Fruit fly (Drosophila melanogaster) whole organism, wandering third instar larva: Measurements from ENCODE around the gene Lsp1gamma.
A peak's percentile ranks its signal among the peaks of the same experiment; 100 is the strongest.

Source experiments
- CG32264 ChIP-seq: fragments of 200-800 bp; sonication (Bioruptor generic); optimal IDR thresholded peaks from 2 replicates; lab custom pipeline; 2016; ENCODE audit warnings: missing biosample characterization, missing genetic modification characterization
- CG9705 ChIP-seq: fragments of 200-800 bp; sonication (Bioruptor generic); optimal IDR thresholded peaks from 2 replicates; lab custom pipeline; 2018; ENCODE audit warnings: missing biosample characterization, mild to moderate bottlenecking, missing genetic modification characterization
- CrebA ChIP-seq: fragments of 200-800 bp; sonication (Bioruptor generic); optimal IDR thresholded peaks from 2 replicates; lab custom pipeline; 2016; ENCODE audit warnings: missing biosample characterization, mild to moderate bottlenecking, missing genetic modification characterization, borderline replicate concordance
- Dfd ChIP-seq: fragments of >200 bp; optimal IDR thresholded peaks from 2 replicates; lab custom pipeline; 2017; ENCODE audit warnings: missing biosample characterization, missing genetic modification characterization
- Dif ChIP-seq: fragments of 200-275, 200-300 bp; sonication (Bioruptor generic); optimal IDR thresholded peaks from 2 replicates; lab custom pipeline; 2018; ENCODE audit warnings: missing biosample characterization, missing genetic modification characterization; ENCODE audit not compliant: partially characterized antibody
- GATAd ChIP-seq: sonication (Bioruptor generic); optimal IDR thresholded peaks from 2 replicates; lab custom pipeline; 2016; ENCODE audit warnings: missing biosample characterization, missing genetic modification characterization
- HLH106 ChIP-seq: fragments of 200-800 bp; optimal IDR thresholded peaks from 3 replicates; lab custom pipeline; 2019; ENCODE audit warnings: missing biosample characterization, mild to moderate bottlenecking, missing genetic modification characterization, moderate library complexity
- Hnf4 ChIP-seq: fragments of 200-800 bp; sonication (Bioruptor generic); optimal IDR thresholded peaks from 2 replicates; lab custom pipeline; 2016; ENCODE audit warnings: missing biosample characterization, mild to moderate bottlenecking, missing genetic modification characterization
- Mio ChIP-seq: sonication (Bioruptor generic); optimal IDR thresholded peaks from 2 replicates; lab custom pipeline; 2016; ENCODE audit warnings: missing biosample characterization, missing genetic modification characterization
- OdsH ChIP-seq: fragments of 200-800 bp; sonication (Bioruptor generic); optimal IDR thresholded peaks from 2 replicates; lab custom pipeline; 2016; ENCODE audit warnings: missing biosample characterization, mild to moderate bottlenecking, missing genetic modification characterization
- Vsx2 ChIP-seq: fragments of 200-300, 225-300 bp; sonication (Bioruptor generic); optimal IDR thresholded peaks from 2 replicates; lab custom pipeline; 2018; ENCODE audit warnings: missing biosample characterization, missing genetic modification characterization; ENCODE audit not compliant: partially characterized antibody
- brk ChIP-seq: fragments of 200-800 bp; sonication (Bioruptor generic); optimal IDR thresholded peaks from 2 replicates; lab custom pipeline; 2016; ENCODE audit warnings: missing biosample characterization, mild to moderate bottlenecking, missing genetic modification characterization
- dl ChIP-seq, 2 experiments: fragments of 175-275, 200-275 bp in 1 of 2; fragments of 200-275 bp in 1 of 2; sonication (Bioruptor generic); optimal IDR thresholded peaks; lab custom pipeline; 2018; ENCODE audit warnings: mild to moderate bottlenecking in 2 of 2, missing biosample characterization in 2 of 2, missing genetic modification characterization in 2 of 2, moderate library complexity in 2 of 2; ENCODE audit not compliant: partially characterized antibody in 2 of 2, insufficient read depth in 1 of 2
- dmrt93B ChIP-seq: fragments of 200-800 bp; sonication (Bioruptor generic); optimal IDR thresholded peaks from 2 replicates; lab custom pipeline; 2018; ENCODE audit warnings: missing biosample characterization, mild to moderate bottlenecking, missing genetic modification characterization
- dsf ChIP-seq: sonication (Bioruptor generic); optimal IDR thresholded peaks from 2 replicates; lab custom pipeline; 2016; ENCODE audit warnings: missing biosample characterization, missing genetic modification characterization, borderline replicate concordance
- ey ChIP-seq: fragments of 200-800 bp; sonication (Bioruptor generic); optimal IDR thresholded peaks from 2 replicates; lab custom pipeline; 2016; ENCODE audit warnings: missing biosample characterization, missing genetic modification characterization
- foxo ChIP-seq, 2 experiments: fragments of 200-800 bp; sonication (Bioruptor generic); optimal IDR thresholded peaks; 2 replicates in 1 of 2; 3 replicates in 1 of 2; lab custom pipeline; 2016 to 2017; ENCODE audit warnings: missing biosample characterization in 2 of 2, missing genetic modification characterization in 2 of 2
- fru ChIP-seq: fragments of 200-800 bp; sonication (Bioruptor generic); optimal IDR thresholded peaks from 3 replicates; lab custom pipeline; 2016; ENCODE audit warnings: missing biosample characterization, mild to moderate bottlenecking, missing genetic modification characterization
- h ChIP-seq: fragments of 200-800 bp; sonication (Bioruptor generic); optimal IDR thresholded peaks from 3 replicates; lab custom pipeline; 2016; ENCODE audit warnings: missing biosample characterization, mild to moderate bottlenecking, missing genetic modification characterization
- jim ChIP-seq: fragments of 175-275, 200-325 bp; sonication (Bioruptor generic); optimal IDR thresholded peaks from 2 replicates; lab custom pipeline; 2016; ENCODE audit warnings: missing biosample characterization, mild to moderate bottlenecking, missing genetic modification characterization
- pan ChIP-seq: fragments of >200 bp; optimal IDR thresholded peaks from 2 replicates; lab custom pipeline; 2017
- psq ChIP-seq: fragments of 200-800 bp; sonication (Bioruptor generic); optimal IDR thresholded peaks from 3 replicates; lab custom pipeline; 2017; ENCODE audit warnings: missing biosample characterization, mild to moderate bottlenecking, missing genetic modification characterization, moderate library complexity
- rgr ChIP-seq: fragments of 200-800 bp; sonication (Bioruptor generic); optimal IDR thresholded peaks from 3 replicates; lab custom pipeline; 2016; ENCODE audit warnings: missing biosample characterization, mild to moderate bottlenecking, missing genetic modification characterization
- sage ChIP-seq: fragments of 200-800 bp; sonication (Bioruptor generic); optimal IDR thresholded peaks from 2 replicates; lab custom pipeline; 2016; ENCODE audit warnings: missing biosample characterization, mild to moderate bottlenecking, missing genetic modification characterization
- sv ChIP-seq: fragments of 200-800 bp; sonication (Bioruptor generic); optimal IDR thresholded peaks from 3 replicates; lab custom pipeline; 2016; ENCODE audit warnings: missing biosample characterization, missing genetic modification characterization
- usp ChIP-seq: fragments of >200 bp; optimal IDR thresholded peaks from 2 replicates; lab custom pipeline; 2017; ENCODE audit warnings: missing biosample characterization, missing genetic modification characterization
- woc ChIP-seq: sonication (Bioruptor generic); optimal IDR thresholded peaks from 2 replicates; lab custom pipeline; 2016; ENCODE audit warnings: missing biosample characterization, mild to moderate bottlenecking, missing genetic modification characterization

The Lsp1gamma gene

dm6 chr3L:86937-87336 is 20.7 kb downstream of the Lsp1gamma start:
- no peak for TF ChIP-seq Dfd
- TF ChIP-seq fru (GFP tag; lab: Kevin White, UChicago) = no peak
- TF ChIP-seq OdsH = no peak
- no peak for TF ChIP-seq sage (GFP tag; lab: Kevin White, UChicago)
- no peak for TF ChIP-seq pan (lab: Kevin White, UChicago)
- no peak for TF ChIP-seq CG32264 (GFP tag; lab: Kevin White, UChicago)
- no peak for TF ChIP-seq psq (GFP tag; lab: Kevin White, UChicago)
- no peak for TF ChIP-seq rgr (GFP tag; lab: Kevin White, UChicago)
- no peak for TF ChIP-seq Dif
- TF ChIP-seq h (GFP tag; lab: Kevin White, UChicago) = no peak
- no peak for TF ChIP-seq jim (GFP tag; lab: Kevin White, UChicago)
- no peak for TF ChIP-seq CrebA (GFP tag; lab: Kevin White, UChicago)
- TF ChIP-seq usp = no peak
- TF ChIP-seq dsf (GFP tag; lab: Kevin White, UChicago) = no peak
- no peak for TF ChIP-seq ey (GFP tag; lab: Kevin White, UChicago)
- no peak for TF ChIP-seq Vsx2
- TF ChIP-seq Hnf4 (GFP tag; lab: Kevin White, UChicago) = no peak
- no peak for TF ChIP-seq dmrt93B
- TF ChIP-seq foxo (GFP tag; optimal IDR thresholded peaks at IDR 0.05; lab: Kevin White, UChicago) = no peak
- TF ChIP-seq Mio = no peak

- TF ChIP-seq dl (GFP tag; optimal IDR thresholded peaks at IDR 0.05; lab: Kevin White, UChicago; ENCODE audit: insufficient read depth in 1 of 2, partially characterized antibody in 2 of 2) (no peak), Dfd (peak; percentile 77)
These were observed 24.7 kb downstream of the Lsp1gamma start for dm6 chr3L:90885-91284.

DNA sequence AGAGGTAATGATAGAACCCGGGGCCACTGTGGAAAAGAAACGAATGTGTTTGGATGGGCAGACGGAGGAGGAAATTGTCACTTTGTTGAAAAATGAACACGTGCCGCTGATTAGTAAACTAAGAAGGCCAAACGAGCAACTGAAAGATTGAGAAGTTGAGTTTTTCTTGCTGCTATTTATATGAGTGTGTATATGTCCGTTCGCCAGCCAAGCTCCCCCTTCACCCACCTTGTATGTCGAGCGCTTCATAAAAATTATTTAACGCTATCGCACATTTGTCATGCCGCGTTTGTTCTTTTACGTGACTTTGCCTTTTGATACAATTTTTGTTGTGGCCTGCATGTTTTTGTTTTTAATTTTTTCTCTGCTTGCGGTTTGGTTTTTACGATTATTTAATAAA is 25.7 kb downstream of the Lsp1gamma start:
- no peak for TF ChIP-seq CG9705 (GFP tag; lab: Kevin White, UChicago)
- peak in 1 of 2 experiments; percentile 10 for TF ChIP-seq foxo (GFP tag; optimal IDR thresholded peaks at IDR 0.05; lab: Kevin White, UChicago)

- no peak for TF ChIP-seq woc (GFP tag; lab: Kevin White, UChicago)
- no peak for TF ChIP-seq CG32264 (GFP tag; lab: Kevin White, UChicago)
- TF ChIP-seq, all 38 proteins: peak for 0
These were observed 27.3 kb downstream of the Lsp1gamma start for dm6 chr3L:93562-93961.

DNA sequence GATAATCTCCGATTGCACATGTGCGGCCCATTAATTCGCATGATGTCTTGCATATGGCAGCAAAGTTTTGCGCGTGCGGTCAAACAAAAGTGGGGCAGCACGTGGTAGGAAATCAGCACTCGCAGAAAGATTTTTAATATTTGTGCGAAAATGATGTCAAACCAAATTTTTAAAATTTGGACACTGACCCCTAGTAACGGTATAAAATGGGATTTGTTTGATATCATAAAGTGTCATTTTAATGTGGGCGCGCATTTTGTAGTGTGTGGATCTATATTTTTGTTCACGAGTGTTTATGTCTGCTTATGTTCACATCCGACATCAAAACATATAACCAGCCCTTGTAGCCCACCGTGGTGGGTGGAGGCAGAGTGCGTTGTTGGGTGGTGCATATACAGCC is 27.8 kb downstream of the Lsp1gamma start:
- TF ChIP-seq OdsH (peak; percentile 12), h (GFP tag; lab: Kevin White, UChicago) (peak; percentile 49), rgr (GFP tag; lab: Kevin White, UChicago) (peak; percentile 28), dmrt93B (no peak), foxo (GFP tag; optimal IDR thresholded peaks at IDR 0.05; lab: Kevin White, UChicago) (peak in 1 of 2 experiments; percentile 58), ey (GFP tag; lab: Kevin White, UChicago) (peak; percentile 39), Dif (no peak), HLH106 (tag; lab: Kevin White, UChicago) (peak; percentile 13), sv (GFP tag; lab: Kevin White, UChicago) (peak; percentile 24), fru (GFP tag; lab: Kevin White, UChicago) (peak; percentile 42), GATAd (GFP tag; lab: Kevin White, UChicago) (no peak), dsf (GFP tag; lab: Kevin White, UChicago) (no peak), CG32264 (GFP tag; lab: Kevin White, UChicago) (peak; percentile 18)

- TF ChIP-seq h (GFP tag; lab: Kevin White, UChicago) = no peak
- TF ChIP-seq brk = no peak
- no peak for TF ChIP-seq GATAd (GFP tag; lab: Kevin White, UChicago)
- no peak for TF ChIP-seq woc (GFP tag; lab: Kevin White, UChicago)
These were observed 28.6 kb downstream of the Lsp1gamma start for dm6 chr3L:94866-95265.
